Fruit fly (Drosophila melanogaster): ENCODE data around the gene Lcp65Af.

Lcp65Af gene

dm6 chr3L:6133546-6133945, 3.0 kb downstream of the Lcp65Af start, which contains the start of gene Lcp65Ag2 (continued):
- TF ChIP-seq usp (GFP tag; optimal IDR thresholded peaks at IDR 0.05) (no peak), B-H1 (GFP tag; IDR thresholded peaks at IDR 0.05) (no peak), Trl (optimal IDR thresholded peaks at IDR 0.05) (no peak), Trl (GFP tag; optimal IDR thresholded peaks at IDR 0.05) (no peak), sd (tag; optimal IDR thresholded peaks at IDR 0.05) (peak; percentile 6), pros (GFP tag; optimal IDR thresholded peaks at IDR 0.05) (no peak), peb (GFP tag; IDR thresholded peaks at IDR 0.05) (no peak), gfzf (GFP tag; optimal IDR thresholded peaks at IDR 0.05) (no peak), CG1647 (GFP tag; optimal IDR thresholded peaks at IDR 0.05) (no peak), sqz (GFP tag; optimal IDR thresholded peaks at IDR 0.05) (no peak), Mrtf (GFP tag; IDR thresholded peaks at IDR 0.05) (no peak), trem (tag; optimal IDR thresholded peaks at IDR 0.05) (no peak), zfh1 (GFP tag; IDR thresholded peaks at IDR 0.05) (no peak), CG16779 (GFP tag; IDR thresholded peaks at IDR 0.05) (no peak), CG1603 (tag; optimal IDR thresholded peaks at IDR 0.05) (no peak), CG8924 (tag; optimal IDR thresholded peaks at IDR 0.05) (no peak), chinmo (GFP tag; IDR thresholded peaks at IDR 0.05; ENCODE audit: partially characterized antibody) (0 out of 4 replicates have a peak, but pooled peaks have one; percentile 12), nerfin-2 (GFP tag; IDR thresholded peaks at IDR 0.05; ENCODE audit: partially characterized antibody) (no peak), jing (GFP tag; optimal IDR thresholded peaks at IDR 0.05) (no peak), amos (GFP tag; IDR thresholded peaks at IDR 0.05; ENCODE audit: partially characterized antibody) (peak; percentile 8; the same call in 1 of the 2 replicates), CG13424 (tag; optimal IDR thresholded peaks at IDR 0.05) (no peak)

- TF ChIP-seq CG7786 (GFP tag; optimal IDR thresholded peaks at IDR 0.05), result no peak
- no peak for TF ChIP-seq lbe (GFP tag; optimal IDR thresholded peaks at IDR 0.05)
- no peak for TF ChIP-seq onecut (GFP tag; IDR thresholded peaks at IDR 0.05)
- TF ChIP-seq pzg (GFP tag; optimal IDR thresholded peaks at IDR 0.05), result no peak
- no peak for TF ChIP-seq CG1529 (GFP tag; optimal IDR thresholded peaks at IDR 0.05)
- no peak for TF ChIP-seq CG12744 (GFP tag; optimal IDR thresholded peaks at IDR 0.05)
- TF ChIP-seq CG10147 (GFP tag; optimal IDR thresholded peaks at IDR 0.05), result no peak
- no peak for TF ChIP-seq Gug (GFP tag; IDR thresholded peaks at IDR 0.05)
- no peak for TF ChIP-seq ash1 (GFP tag; optimal IDR thresholded peaks at IDR 0.05)
- no peak for TF ChIP-seq CG10366 (GFP tag; IDR thresholded peaks at IDR 0.05)
Observed at dm6 chr3L:6132009-6132408, 4.6 kb downstream of the Lcp65Af start, which contains the start of gene Cpr65Au. TSS of gene Cpr65Au (minus strand) at chr3L:6132109.

- no peak for TF ChIP-seq Drgx (GFP tag; IDR thresholded peaks at IDR 0.05)
- TF ChIP-seq vvl (GFP tag; IDR thresholded peaks at IDR 0.05), result peak; percentile 47
- TF ChIP-seq CG15011 (GFP tag; optimal IDR thresholded peaks at IDR 0.05), result no peak
- no peak for TF ChIP-seq disco-r (GFP tag; optimal IDR thresholded peaks at IDR 0.05)
- peak; percentile 70 for TF ChIP-seq abd-A (tag; optimal IDR thresholded peaks at IDR 0.05)
- no peak for TF ChIP-seq Doc2 (GFP tag; IDR thresholded peaks at IDR 0.05)
- TF ChIP-seq grn (GFP tag; optimal IDR thresholded peaks at IDR 0.05), result no peak
- no peak for TF ChIP-seq jumu (GFP tag; optimal IDR thresholded peaks at IDR 0.05)
- TF ChIP-seq fd96Cb (tag; optimal IDR thresholded peaks at IDR 0.05), result no peak
- TF ChIP-seq CG13894 (tag; optimal IDR thresholded peaks at IDR 0.05), result peak; percentile 56
- no peak for TF ChIP-seq Dll (GFP tag; IDR thresholded peaks at IDR 0.05; ENCODE audit: partially characterized antibody)
- TF ChIP-seq Rfx (GFP tag; IDR thresholded peaks at IDR 0.05), result 0 out of 2 replicates have a peak, but pooled peaks have one; percentile 11
- TF ChIP-seq Dref (GFP tag; IDR thresholded peaks at IDR 0.05), result no peak
- TF ChIP-seq CG17186 (GFP tag; optimal IDR thresholded peaks at IDR 0.05), result no peak
- no peak for TF ChIP-seq Dbx (GFP tag; IDR thresholded peaks at IDR 0.05)
- no peak for TF ChIP-seq CG15479 (GFP tag; optimal IDR thresholded peaks at IDR 0.05)
- no peak for TF ChIP-seq Atf6 (GFP tag; IDR thresholded peaks at IDR 0.05)
- no peak for TF ChIP-seq CG9609 (GFP tag; optimal IDR thresholded peaks at IDR 0.05)
Observed at dm6 chr3L:6130944-6131343, 5.6 kb downstream of the Lcp65Af start, which contains the start of gene Lcp65Ag3. TSS of gene Lcp65Ag3 (minus strand) at chr3L:6130989.

All from whole organism, embryonic.